Worm (Caenorhabditis elegans) whole organism, L3 larva: ENCODE results near the gene plr-1.

Experiments
- R02D3.7 ChIP-seq: fragments of 150-350 bp; optimal IDR thresholded peaks from 2 replicates; lab custom pipeline; 2014; ENCODE audit warnings: missing biosample characterization, missing genetic modification characterization
- ZK546.5 ChIP-seq: sonication (generic microtip); optimal IDR thresholded peaks from 2 replicates; lab custom pipeline; 2017; ENCODE audit warnings: missing biosample characterization, missing genetic modification characterization
- aly-2 ChIP-seq: fragments of 150-350 bp; optimal IDR thresholded peaks from 2 replicates; lab custom pipeline; 2014; ENCODE audit warnings: missing biosample characterization, missing genetic modification characterization
- ama-1 ChIP-seq: fragments of 150-350 bp; optimal IDR thresholded peaks from 2 replicates; lab custom pipeline; 2018
- ceh-16 ChIP-seq: sonication (generic microtip); optimal IDR thresholded peaks from 2 replicates; lab custom pipeline; 2017; ENCODE audit warnings: missing biosample characterization, missing genetic modification characterization
- ceh-28 ChIP-seq: fragments of 150-350 bp; optimal IDR thresholded peaks from 2 replicates; lab custom pipeline; 2014; ENCODE audit warnings: missing biosample characterization, missing genetic modification reagents, missing genetic modification characterization
- ceh-82 ChIP-seq: fragments of 150-350 bp; optimal IDR thresholded peaks from 2 replicates; lab custom pipeline; 2014; ENCODE audit warnings: missing biosample characterization, missing genetic modification characterization
- ceh-9 ChIP-seq: sonication (generic microtip); optimal IDR thresholded peaks from 2 replicates; lab custom pipeline; 2018; ENCODE audit warnings: missing biosample characterization, missing genetic modification characterization
- daf-12 ChIP-seq: fragments of 150-350 bp; optimal IDR thresholded peaks from 2 replicates; lab custom pipeline; 2014; ENCODE audit warnings: missing biosample characterization, missing genetic modification reagents, missing genetic modification characterization
- egl-27 ChIP-seq: sonication (generic microtip); optimal IDR thresholded peaks from 4 replicates; lab custom pipeline; 2017; ENCODE audit warnings: missing biosample characterization, missing genetic modification reagents, missing genetic modification characterization
- egl-5 ChIP-seq: fragments of 150-350 bp; optimal IDR thresholded peaks from 2 replicates; lab custom pipeline; 2017; ENCODE audit warnings: missing biosample characterization, missing genetic modification reagents, missing genetic modification characterization, inconsistent platforms
- elt-1 ChIP-seq: fragments of 150-350 bp; optimal IDR thresholded peaks from 2 replicates; lab custom pipeline; 2014; ENCODE audit warnings: missing biosample characterization, missing genetic modification characterization
- elt-2 ChIP-seq: sonication (generic microtip); optimal IDR thresholded peaks from 2 replicates; lab custom pipeline; 2016; ENCODE audit warnings: missing genetic modification reagents, mild to moderate bottlenecking, missing genetic modification characterization, missing compliant biosample characterization
- elt-3 ChIP-seq, 3 experiments: fragments of 150-350 bp in 1 of 3; sonication (generic microtip) in 2 of 3; optimal IDR thresholded peaks; 2 replicates in 2 of 3; 4 replicates in 1 of 3; lab custom pipeline; 2014 to 2017; ENCODE audit warnings: missing biosample characterization in 3 of 3, missing genetic modification characterization in 3 of 3
- eor-1 ChIP-seq, 2 experiments: fragments of 150-350 bp; optimal IDR thresholded peaks; 2 replicates each; lab custom pipeline; 2014 to 2018; ENCODE audit warnings: missing biosample characterization in 2 of 2, missing genetic modification characterization in 2 of 2
- fkh-10 ChIP-seq: sonication (generic microtip); optimal IDR thresholded peaks from 2 replicates; lab custom pipeline; 2017; ENCODE audit warnings: missing biosample characterization, missing genetic modification reagents, missing genetic modification characterization
- fkh-2 ChIP-seq: fragments of 150-350 bp; optimal IDR thresholded peaks from 2 replicates; lab custom pipeline; 2014; ENCODE audit warnings: missing biosample characterization, missing genetic modification reagents, missing genetic modification characterization
- fos-1 ChIP-seq: fragments of 150-350 bp; optimal IDR thresholded peaks from 2 replicates; lab custom pipeline; 2014; ENCODE audit warnings: missing biosample characterization, missing genetic modification characterization
- hmg-11 ChIP-seq: sonication (generic microtip); optimal IDR thresholded peaks from 2 replicates; lab custom pipeline; 2016; ENCODE audit warnings: missing genetic modification characterization, missing compliant biosample characterization
- jun-1 ChIP-seq: fragments of 150-350 bp; optimal IDR thresholded peaks from 2 replicates; lab custom pipeline; 2014; ENCODE audit warnings: missing biosample characterization, missing genetic modification reagents, missing genetic modification characterization
- lin-15B ChIP-seq: fragments of 150-350 bp; optimal IDR thresholded peaks from 2 replicates; lab custom pipeline; 2014; ENCODE audit warnings: missing biosample characterization, missing genetic modification characterization
- lin-39 ChIP-seq: fragments of 150-350 bp; optimal IDR thresholded peaks from 2 replicates; lab custom pipeline; 2018; ENCODE audit warnings: missing biosample characterization, missing genetic modification reagents, missing genetic modification characterization
- lsy-12 ChIP-seq: sonication (generic microtip); optimal IDR thresholded peaks from 2 replicates; lab custom pipeline; 2016; ENCODE audit warnings: mild to moderate bottlenecking, missing genetic modification characterization, missing compliant biosample characterization
- mdl-1 ChIP-seq: fragments of 150-350 bp; optimal IDR thresholded peaks from 2 replicates; lab custom pipeline; 2014; ENCODE audit warnings: missing biosample characterization, missing genetic modification characterization
- mml-1 ChIP-seq: fragments of 150-350 bp; sonication (generic microtip); optimal IDR thresholded peaks from 3 replicates; lab custom pipeline; 2014; ENCODE audit warnings: missing biosample characterization, missing genetic modification characterization
- nfya-1 ChIP-seq: sonication (generic microtip); optimal IDR thresholded peaks from 2 replicates; lab custom pipeline; 2017; ENCODE audit warnings: missing genetic modification characterization, mild to moderate bottlenecking, missing compliant biosample characterization, antibody characterized with exemption, moderate library complexity; ENCODE audit not compliant: insufficient read depth
- nhr-11 ChIP-seq: fragments of 150-350 bp; optimal IDR thresholded peaks from 2 replicates; lab custom pipeline; 2014; ENCODE audit warnings: missing biosample characterization, missing genetic modification characterization
- nhr-12 ChIP-seq: fragments of 150-350 bp; optimal IDR thresholded peaks from 2 replicates; lab custom pipeline; 2014; ENCODE audit warnings: missing biosample characterization, missing genetic modification characterization
- nhr-23 ChIP-seq: fragments of 150-350 bp; optimal IDR thresholded peaks from 2 replicates; lab custom pipeline; 2014; ENCODE audit warnings: missing biosample characterization, missing genetic modification reagents, missing genetic modification characterization
- nhr-237 ChIP-seq: fragments of 150-350 bp; optimal IDR thresholded peaks from 2 replicates; lab custom pipeline; 2014; ENCODE audit warnings: missing biosample characterization, missing genetic modification characterization
- nhr-25 ChIP-seq: sonication (generic microtip); optimal IDR thresholded peaks from 2 replicates; lab custom pipeline; 2017; ENCODE audit warnings: missing biosample characterization, missing genetic modification characterization
- nhr-28 ChIP-seq: fragments of 150-350 bp; optimal IDR thresholded peaks from 2 replicates; lab custom pipeline; 2014; ENCODE audit warnings: missing biosample characterization, missing genetic modification characterization
- nhr-43 ChIP-seq: sonication (generic microtip); optimal IDR thresholded peaks from 2 replicates; lab custom pipeline; 2016; ENCODE audit warnings: mild to moderate bottlenecking, missing genetic modification characterization, missing compliant biosample characterization; ENCODE audit not compliant: poor library complexity, severe bottlenecking
- nhr-67 ChIP-seq: fragments of 150-350 bp; optimal IDR thresholded peaks from 2 replicates; lab custom pipeline; 2014; ENCODE audit warnings: missing biosample characterization, missing genetic modification characterization
- nhr-76 ChIP-seq: fragments of 150-350 bp; sonication (generic microtip); optimal IDR thresholded peaks from 5 replicates; lab custom pipeline; 2014; ENCODE audit warnings: missing biosample characterization, missing genetic modification characterization
- nhr-77 ChIP-seq: fragments of 150-350 bp; optimal IDR thresholded peaks from 2 replicates; lab custom pipeline; 2014; ENCODE audit warnings: missing biosample characterization, missing genetic modification characterization
- pha-4 ChIP-seq: fragments of 150-350 bp; optimal IDR thresholded peaks from 2 replicates; lab custom pipeline; 2014; ENCODE audit warnings: missing biosample characterization, missing genetic modification reagents, missing genetic modification characterization
- pqm-1 ChIP-seq: fragments of 150-350 bp; optimal IDR thresholded peaks from 2 replicates; lab custom pipeline; 2017; ENCODE audit warnings: missing biosample characterization, missing genetic modification characterization, inconsistent platforms
- sea-2 ChIP-seq: fragments of 150-350 bp; sonication (generic microtip); optimal IDR thresholded peaks from 4 replicates; lab custom pipeline; 2014; ENCODE audit warnings: missing biosample characterization, missing genetic modification reagents, missing genetic modification characterization
- skn-1 ChIP-seq: fragments of 150-350 bp; optimal IDR thresholded peaks from 2 replicates; lab custom pipeline; 2014; ENCODE audit warnings: missing biosample characterization, missing genetic modification characterization
- snpc-4 ChIP-seq: fragments of 150-350 bp; optimal IDR thresholded peaks from 2 replicates; lab custom pipeline; 2014; ENCODE audit warnings: missing biosample characterization, missing genetic modification characterization
- tbx-2 ChIP-seq: sonication (generic microtip); optimal IDR thresholded peaks from 2 replicates; lab custom pipeline; 2016; ENCODE audit warnings: mild to moderate bottlenecking, missing genetic modification characterization, missing compliant biosample characterization
- unc-39 ChIP-seq: sonication (generic microtip); optimal IDR thresholded peaks from 4 replicates; lab custom pipeline; 2017; ENCODE audit warnings: missing biosample characterization, missing genetic modification characterization
- unc-62 ChIP-seq: fragments of 150-350 bp; sonication (generic microtip); optimal IDR thresholded peaks from 4 replicates; lab custom pipeline; 2014; ENCODE audit warnings: missing biosample characterization, missing genetic modification reagents, missing genetic modification characterization
- zag-1 ChIP-seq: fragments of 150-350 bp; optimal IDR thresholded peaks from 2 replicates; lab custom pipeline; 2014; ENCODE audit warnings: missing biosample characterization, missing genetic modification characterization
- ztf-11 ChIP-seq: fragments of 150-350 bp; optimal IDR thresholded peaks from 2 replicates; lab custom pipeline; 2014; ENCODE audit warnings: missing biosample characterization, missing genetic modification characterization
- ztf-4 ChIP-seq: fragments of 150-350 bp; optimal IDR thresholded peaks from 2 replicates; lab custom pipeline; 2014; ENCODE audit warnings: missing biosample characterization, missing genetic modification characterization

plr-1 gene

ce11 chrIII:11459802-11460201 is 3.1 kb downstream of the plr-1 start:
- TF ChIP-seq zag-1 (tag; lab: Kevin White, UChicago) (no peak), elt-3 (tag; optimal IDR thresholded peaks at IDR 0.05; lab: Kevin White, UChicago) (no peak), nhr-12 (no peak), ZK546.5 (no peak), nhr-23 (tag; lab: Kevin White, UChicago) (no peak), elt-1 (no peak)

ce11 chrIII:11462332-11462731 is 5.7 kb downstream of the plr-1 start:
- TF ChIP-seq lin-39 (tag; lab: Kevin White, UChicago) (no peak), nhr-23 (tag; lab: Kevin White, UChicago) (no peak), unc-39 (tag; lab: Kevin White, UChicago) (no peak), daf-12 (tag; lab: Kevin White, UChicago) (no peak), snpc-4 (tag; lab: Kevin White, UChicago) (no peak), nhr-12 (no peak), ztf-11 (tag; lab: Kevin White, UChicago) (no peak), ama-1 (lab: Kevin White, UChicago) (no peak), ZK546.5 (no peak)

ce11 chrIII:11463726-11464125 is 7.0 kb downstream of the plr-1 start:
- TF ChIP-seq mdl-1 (tag; lab: Kevin White, UChicago) (no peak), fos-1 (tag; lab: Kevin White, UChicago) (peak; percentile 72), nhr-43 (tag; lab: Kevin White, UChicago) (peak; percentile 30), ztf-4 (tag; lab: Kevin White, UChicago) (no peak), egl-5 (no peak), sea-2 (no peak), jun-1 (tag; lab: Kevin White, UChicago) (peak; percentile 1), pqm-1 (tag; lab: Kevin White, UChicago) (peak; percentile 30), nhr-11 (tag; lab: Kevin White, UChicago) (no peak), lin-39 (tag; lab: Kevin White, UChicago) (no peak), ceh-28 (tag; lab: Kevin White, UChicago) (no peak), nhr-76 (tag; lab: Kevin White, UChicago) (no peak), daf-12 (tag; lab: Kevin White, UChicago) (no peak), nhr-77 (tag; lab: Kevin White, UChicago) (peak; percentile 47), elt-1 (no peak), eor-1 (tag; optimal IDR thresholded peaks at IDR 0.05; lab: Kevin White, UChicago) (no peak), nhr-237 (tag; lab: Kevin White, UChicago) (no peak), nhr-28 (no peak), nfya-1 (tag; lab: Kevin White, UChicago) (no peak), tbx-2 (tag; lab: Kevin White, UChicago) (no peak), unc-62 (GFP tag; lab: Kevin White, UChicago) (no peak), nhr-67 (tag; lab: Kevin White, UChicago) (no peak), fkh-2 (tag; lab: Kevin White, UChicago) (no peak), R02D3.7 (peak; percentile 11), ceh-16 (tag; lab: Kevin White, UChicago) (no peak), zag-1 (tag; lab: Kevin White, UChicago) (no peak), fkh-10 (GFP tag; lab: Kevin White, UChicago) (no peak), snpc-4 (tag; lab: Kevin White, UChicago) (peak; percentile 99), elt-3 (tag; optimal IDR thresholded peaks at IDR 0.05; lab: Kevin White, UChicago) (no peak), ceh-9 (tag; lab: Kevin White, UChicago) (no peak), nhr-12 (no peak), skn-1 (tag; lab: Kevin White, UChicago) (no peak), pha-4 (tag; lab: Kevin White, UChicago) (peak; percentile 46), aly-2 (tag; lab: Kevin White, UChicago) (no peak), egl-27 (no peak), mml-1 (tag; lab: Kevin White, UChicago) (no peak), ama-1 (lab: Kevin White, UChicago) (no peak), elt-2 (peak; percentile 84), nhr-23 (tag; lab: Kevin White, UChicago) (peak; percentile 8), ZK546.5 (no peak), unc-39 (tag; lab: Kevin White, UChicago) (no peak), hmg-11 (tag; lab: Kevin White, UChicago) (peak; percentile 15), ztf-11 (tag; lab: Kevin White, UChicago) (no peak), ceh-82 (tag; lab: Kevin White, UChicago) (no peak), lin-15B (peak; percentile 55), nhr-25 (tag; lab: Kevin White, UChicago) (peak; percentile 57), lsy-12 (tag; lab: Kevin White, UChicago) (peak; percentile 79)
